Fruit fly (Drosophila melanogaster): ENCODE results near the gene lectin-37Db.

The lectin-37Db gene

DNA sequence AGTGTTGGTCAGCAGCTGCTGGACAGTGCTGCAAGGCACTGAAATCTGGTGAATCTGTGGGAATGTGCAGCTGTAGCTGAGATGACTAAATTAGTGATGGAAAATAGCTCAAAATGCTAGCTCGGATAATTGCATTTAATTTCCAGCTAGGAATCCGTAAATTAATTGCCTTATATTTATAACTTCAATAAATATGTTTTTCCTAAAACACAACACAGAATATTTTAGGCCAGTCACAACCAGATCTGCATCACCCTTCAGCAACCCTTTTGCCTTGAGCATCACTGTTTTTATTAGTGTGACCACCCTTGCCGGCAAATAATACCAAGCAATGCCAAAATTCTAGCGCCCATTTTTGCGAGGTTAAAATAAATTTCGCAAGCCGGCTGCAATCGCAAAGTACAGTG is 25.9 kb downstream of the lectin-37Db start, which contains the start of gene Hs2st:
Gene Hs2st (minus strand): TSS at position 17 of the 407 bp plus-strand sequence.
- TF ChIP-seq psq (optimal IDR thresholded peaks at IDR 0.05) (no peak), usp (GFP tag; optimal IDR thresholded peaks at IDR 0.05) (no peak), pan (optimal IDR thresholded peaks at IDR 0.05) (no peak), CG8478 (optimal IDR thresholded peaks at IDR 0.05) (no peak), EcR (GFP tag; optimal IDR thresholded peaks at IDR 0.05) (no peak), Dll (optimal IDR thresholded peaks at IDR 0.05) (no peak)

DNA sequence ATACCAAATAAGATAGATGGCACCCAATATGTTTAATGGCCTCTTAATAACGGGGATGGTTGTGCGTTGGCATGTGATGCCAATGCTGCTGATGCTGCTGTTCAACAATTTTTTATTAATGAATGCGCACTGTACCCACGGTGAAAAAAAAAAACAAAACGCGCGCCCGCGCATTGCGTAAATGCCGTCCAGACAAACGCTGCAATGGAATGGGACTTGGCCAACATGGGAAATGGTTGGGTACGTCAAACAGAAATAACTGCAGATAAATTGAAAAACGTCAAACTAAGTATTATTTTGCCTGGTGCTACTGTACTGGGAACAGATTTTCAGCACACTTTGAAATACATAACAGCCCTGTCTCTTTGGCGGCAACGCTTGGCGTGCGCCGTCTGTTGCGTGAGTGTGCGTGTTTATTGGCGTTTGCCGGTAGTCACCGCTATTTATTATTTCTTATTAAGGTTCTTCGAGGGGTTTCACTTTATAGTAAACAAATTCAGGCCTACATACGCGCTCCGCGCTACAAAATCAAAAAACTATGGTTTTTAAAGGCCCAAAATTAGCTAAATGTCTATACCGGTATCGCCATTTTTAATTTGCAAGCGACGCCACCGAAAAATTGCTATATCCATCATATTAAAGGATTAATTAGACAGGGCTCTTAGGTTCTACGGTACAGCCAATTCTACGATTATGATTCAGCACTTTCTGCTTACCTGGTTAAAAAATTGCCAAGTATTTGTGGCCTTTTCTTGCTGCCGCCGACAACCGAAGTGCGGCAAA is 33.9 kb downstream of the lectin-37Db start:
- TF ChIP-seq psq (optimal IDR thresholded peaks at IDR 0.05) (no peak), CG8478 (optimal IDR thresholded peaks at IDR 0.05) (no peak), Dll (optimal IDR thresholded peaks at IDR 0.05) (no peak)

DNA sequence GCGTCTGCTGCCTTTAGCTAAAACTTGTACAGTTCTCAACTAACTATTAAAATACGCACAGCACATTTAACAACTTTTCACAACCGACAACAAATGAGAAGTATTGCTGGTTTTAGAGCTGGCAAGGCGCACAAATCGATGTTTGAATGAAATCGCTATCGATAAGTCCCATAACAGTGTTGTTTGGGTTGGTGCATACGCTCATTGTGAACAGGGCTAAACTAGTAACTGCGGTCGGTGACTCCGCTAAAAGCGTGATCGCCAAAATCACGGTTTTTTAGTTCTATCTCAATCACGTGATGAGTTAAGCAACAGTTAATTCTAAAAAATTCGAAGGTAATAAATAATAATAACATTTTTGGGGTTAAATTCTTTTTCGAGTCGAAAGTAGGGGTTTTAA is 34.5 kb downstream of the lectin-37Db start, which contains the start of gene Top2:
Gene Top2 (minus strand): TSS at position 110 of the 400 bp plus-strand sequence.
- TF ChIP-seq pan (optimal IDR thresholded peaks at IDR 0.05) (no peak), usp (GFP tag; optimal IDR thresholded peaks at IDR 0.05) (no peak), EcR (GFP tag; optimal IDR thresholded peaks at IDR 0.05) (no peak), Dll (optimal IDR thresholded peaks at IDR 0.05) (no peak), psq (optimal IDR thresholded peaks at IDR 0.05) (no peak), CG8478 (optimal IDR thresholded peaks at IDR 0.05) (no peak)

DNA sequence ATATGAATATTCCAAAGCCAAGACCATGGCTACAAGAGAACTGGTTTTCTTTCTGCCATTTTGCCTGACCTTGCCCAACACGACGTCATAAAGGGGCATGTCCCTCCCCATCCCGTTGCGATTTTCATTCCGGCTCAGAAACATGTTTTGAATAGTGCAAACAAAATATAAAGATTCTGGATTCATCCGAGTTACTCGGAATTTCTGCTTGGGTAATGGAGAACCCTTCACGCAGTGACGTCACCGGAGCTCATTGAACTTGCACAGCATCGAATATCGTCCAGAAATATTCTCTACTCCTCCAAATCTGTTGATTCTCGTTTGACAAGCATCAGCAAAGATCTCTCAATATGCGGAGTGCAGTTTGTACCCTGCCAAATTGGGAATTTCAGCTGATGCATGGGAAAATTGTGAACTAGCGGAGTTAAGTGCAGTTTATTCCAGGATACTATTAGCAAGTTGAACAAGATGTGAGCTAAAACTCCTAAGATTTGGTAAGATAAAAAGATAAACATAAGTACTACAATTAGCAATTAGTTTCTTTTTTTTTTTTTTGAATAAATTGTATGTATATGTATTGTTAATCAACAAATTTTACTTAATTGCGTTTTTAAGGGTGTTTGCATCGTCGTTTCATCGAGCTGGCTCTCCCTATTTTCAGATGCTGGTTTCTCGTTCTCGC is 35.3 kb downstream of the lectin-37Db start, which contains the start of gene CG10026:
Gene CG10026 (plus strand): TSS at position 187 of the 682 bp plus-strand sequence.
- no peak for TF ChIP-seq CG8478 (optimal IDR thresholded peaks at IDR 0.05)
- TF ChIP-seq EcR (GFP tag; optimal IDR thresholded peaks at IDR 0.05) = peak in 1 of 2 experiments; percentile 93

DNA sequence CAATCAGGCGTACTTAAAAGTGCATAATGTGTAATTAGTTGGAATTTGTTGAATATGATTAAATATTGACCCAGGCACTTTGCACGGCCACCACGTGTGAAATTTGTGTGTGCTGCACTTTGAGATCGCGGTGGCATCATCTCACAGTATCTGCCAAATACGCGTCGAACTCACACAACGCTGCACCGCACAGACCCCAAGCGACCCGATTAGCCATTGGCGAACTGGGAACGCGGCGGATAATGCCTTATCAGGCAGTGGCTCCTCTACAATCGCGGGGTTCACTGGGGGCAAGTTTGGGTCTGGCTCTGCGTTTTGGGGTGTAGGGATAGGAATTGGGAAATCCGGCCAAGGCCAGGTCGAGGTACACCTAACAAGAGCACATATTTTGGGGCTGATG is 36.3 kb downstream of the lectin-37Db start:
- TF ChIP-seq Dll (optimal IDR thresholded peaks at IDR 0.05) (no peak), pan (optimal IDR thresholded peaks at IDR 0.05) (no peak), CG8478 (optimal IDR thresholded peaks at IDR 0.05) (no peak), EcR (GFP tag; optimal IDR thresholded peaks at IDR 0.05) (no peak), usp (GFP tag; optimal IDR thresholded peaks at IDR 0.05) (no peak), psq (optimal IDR thresholded peaks at IDR 0.05) (no peak)

DNA sequence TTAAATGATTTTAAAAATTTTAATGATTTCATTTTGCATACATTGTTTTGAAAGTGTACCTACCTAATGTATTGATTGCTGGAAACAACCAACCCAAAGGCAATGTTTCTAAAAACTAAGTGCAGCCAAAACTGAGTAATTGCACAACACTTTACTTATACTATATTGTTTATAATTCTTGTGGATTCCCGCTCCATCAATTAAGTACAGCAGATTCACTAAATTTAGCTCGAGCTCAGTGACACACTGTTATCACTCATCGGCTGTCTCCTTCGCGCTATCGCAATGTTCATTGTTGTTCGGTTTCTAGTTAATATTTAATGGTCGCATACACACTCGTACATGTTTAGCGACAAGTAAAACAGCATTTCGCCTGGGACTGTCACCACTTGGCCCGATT is 36.8 kb downstream of the lectin-37Db start:
- TF ChIP-seq pan (optimal IDR thresholded peaks at IDR 0.05) (no peak), CG8478 (optimal IDR thresholded peaks at IDR 0.05) (no peak), Dll (optimal IDR thresholded peaks at IDR 0.05) (no peak), psq (optimal IDR thresholded peaks at IDR 0.05) (no peak)

dm6 chr2L:19457890-19458580 is 39.2 kb downstream of the lectin-37Db start:
- TF ChIP-seq CG8478 (optimal IDR thresholded peaks at IDR 0.05) (no peak), psq (optimal IDR thresholded peaks at IDR 0.05) (no peak), EcR (GFP tag; optimal IDR thresholded peaks at IDR 0.05) (no peak), usp (GFP tag; optimal IDR thresholded peaks at IDR 0.05) (no peak), pan (optimal IDR thresholded peaks at IDR 0.05) (no peak), Dll (optimal IDR thresholded peaks at IDR 0.05) (no peak)

DNA sequence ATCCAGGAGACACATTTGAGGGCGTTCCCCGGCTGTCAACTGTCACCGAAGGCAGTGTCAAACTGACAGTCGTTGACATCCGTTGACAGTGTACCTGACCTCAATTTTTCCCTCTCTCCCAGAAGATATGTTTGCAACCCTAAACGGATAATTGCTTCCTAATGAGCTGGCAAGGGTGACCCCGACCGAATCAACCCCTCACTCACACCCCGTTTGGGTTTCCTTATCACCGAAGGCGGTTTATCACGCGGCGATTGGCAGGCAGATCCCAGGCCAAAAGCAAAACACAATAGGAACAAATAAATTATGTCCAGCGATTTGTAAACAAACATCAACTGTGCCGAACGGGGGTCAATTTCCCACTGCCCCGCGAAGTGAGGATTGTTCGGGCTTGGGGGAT is 40.5 kb downstream of the lectin-37Db start:
- no peak for TF ChIP-seq pan (optimal IDR thresholded peaks at IDR 0.05)
- TF ChIP-seq EcR (GFP tag; optimal IDR thresholded peaks at IDR 0.05) = no peak
- no peak for TF ChIP-seq psq (optimal IDR thresholded peaks at IDR 0.05)
- no peak for TF ChIP-seq Dll (optimal IDR thresholded peaks at IDR 0.05)
- no peak for TF ChIP-seq CG8478 (optimal IDR thresholded peaks at IDR 0.05)
- no peak for TF ChIP-seq usp (GFP tag; optimal IDR thresholded peaks at IDR 0.05)

- TF ChIP-seq pan (optimal IDR thresholded peaks at IDR 0.05) = no peak
- TF ChIP-seq EcR (GFP tag; optimal IDR thresholded peaks at IDR 0.05) = no peak
- TF ChIP-seq Dll (optimal IDR thresholded peaks at IDR 0.05) = no peak
- no peak for TF ChIP-seq psq (optimal IDR thresholded peaks at IDR 0.05)
- no peak for TF ChIP-seq CG8478 (optimal IDR thresholded peaks at IDR 0.05)
- TF ChIP-seq usp (GFP tag; optimal IDR thresholded peaks at IDR 0.05) = no peak
These were observed 44.0 kb downstream of the lectin-37Db start for dm6 chr2L:19462898-19463297.

DNA sequence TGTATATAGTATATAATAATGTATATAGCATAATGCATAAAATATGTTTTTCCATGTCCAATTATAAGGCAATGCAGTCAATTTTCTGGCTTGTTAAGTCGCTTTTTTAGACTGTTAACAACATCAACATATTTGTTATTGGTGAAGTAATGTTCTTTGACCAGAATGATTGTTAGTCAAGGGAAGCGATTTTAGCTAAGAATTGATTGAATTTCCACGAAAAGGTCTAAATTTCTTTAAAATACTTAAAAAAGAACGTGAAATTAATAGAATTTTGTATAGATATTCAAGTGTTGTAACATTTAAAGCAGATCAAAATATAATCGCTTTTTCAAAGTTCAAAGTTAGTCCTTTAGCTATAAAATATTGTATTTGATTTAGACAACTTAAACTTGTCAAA is 44.5 kb downstream of the lectin-37Db start:
- TF ChIP-seq Dll (optimal IDR thresholded peaks at IDR 0.05) (no peak), pan (optimal IDR thresholded peaks at IDR 0.05) (no peak), CG8478 (optimal IDR thresholded peaks at IDR 0.05) (no peak), psq (optimal IDR thresholded peaks at IDR 0.05) (no peak), EcR (GFP tag; optimal IDR thresholded peaks at IDR 0.05) (no peak), usp (GFP tag; optimal IDR thresholded peaks at IDR 0.05) (no peak)

- no peak for TF ChIP-seq usp (GFP tag; optimal IDR thresholded peaks at IDR 0.05)
- TF ChIP-seq EcR (GFP tag; optimal IDR thresholded peaks at IDR 0.05) = no peak
- no peak for TF ChIP-seq CG8478 (optimal IDR thresholded peaks at IDR 0.05)
- TF ChIP-seq psq (optimal IDR thresholded peaks at IDR 0.05) = no peak
- peak; percentile 35 for TF ChIP-seq Dll (optimal IDR thresholded peaks at IDR 0.05)
These were observed 45.0 kb downstream of the lectin-37Db start, which contains the start of gene tj for dm6 chr2L:19463824-19464317. TSS of gene tj (plus strand) at chr2L:19464267.

DNA sequence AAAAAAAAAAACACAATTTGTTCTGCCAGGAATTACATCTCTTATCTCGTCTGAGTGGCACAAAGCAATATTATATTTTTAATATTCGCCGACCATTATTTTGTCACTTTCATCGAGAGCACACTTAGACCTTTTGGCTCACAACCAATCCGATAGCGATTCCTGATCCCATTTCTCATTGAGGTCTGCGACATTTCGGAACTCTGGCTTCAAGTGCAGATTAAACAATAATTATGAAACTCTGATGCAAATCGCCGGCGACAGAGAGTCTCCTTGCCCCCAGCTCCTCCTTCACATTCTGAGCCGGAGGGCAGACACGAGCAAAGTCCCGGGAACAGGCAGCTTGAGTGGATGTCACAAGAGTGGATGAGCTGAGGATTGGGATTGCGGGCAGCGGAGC is 50.2 kb downstream of the lectin-37Db start:
- TF ChIP-seq Dll (optimal IDR thresholded peaks at IDR 0.05) (no peak), pan (optimal IDR thresholded peaks at IDR 0.05) (no peak), CG8478 (optimal IDR thresholded peaks at IDR 0.05) (no peak), psq (optimal IDR thresholded peaks at IDR 0.05) (no peak), EcR (GFP tag; optimal IDR thresholded peaks at IDR 0.05) (no peak), usp (GFP tag; optimal IDR thresholded peaks at IDR 0.05) (no peak)
